Worm (Caenorhabditis elegans) whole organism, L4/young adult: Measurements from ENCODE around the gene dod-21.

Experiments used
- W03F9.2 ChIP-seq: fragments of 150-350 bp; optimal IDR thresholded peaks from 2 replicates; lab custom pipeline; 2014; ENCODE audit warnings: missing biosample characterization, missing genetic modification characterization
- dao-5 ChIP-seq: sonication (generic microtip); optimal IDR thresholded peaks from 2 replicates; lab custom pipeline; 2016; ENCODE audit warnings: missing genotype, missing genetic modification characterization, moderate library complexity, missing compliant biosample characterization
- him-1 ChIP-seq: sonication (generic microtip); optimal IDR thresholded peaks from 2 replicates; lab custom pipeline; 2016; ENCODE audit warnings: missing genotype, missing genetic modification reagents, missing genetic modification characterization, missing compliant biosample characterization

DNA sequence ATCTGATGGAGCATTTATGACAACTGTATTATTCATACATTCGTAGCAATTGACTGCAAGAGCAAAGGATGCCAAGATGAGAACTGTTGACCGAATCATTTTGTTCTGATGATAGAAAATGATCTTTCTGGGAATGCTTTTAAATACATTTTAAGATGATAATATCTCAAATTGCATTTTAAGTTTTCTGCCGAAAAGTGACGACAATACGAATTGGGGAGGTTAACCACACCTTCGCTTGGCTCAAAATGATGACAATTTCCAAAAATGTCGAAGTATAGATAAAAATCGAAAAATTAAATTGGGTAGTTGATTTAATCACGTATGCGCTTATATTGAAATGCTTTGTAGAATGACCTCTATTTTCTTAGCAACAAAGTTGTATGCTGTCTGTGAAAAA lies 4.7 kb downstream of the dod-21 start, which contains the start of gene dod-24:
- TF ChIP-seq him-1 (tag; lab: Kevin White, UChicago), result no peak
- TF ChIP-seq dao-5 (tag; lab: Kevin White, UChicago), result no peak
- TF ChIP-seq W03F9.2 (tag; lab: Kevin White, UChicago), result no peak
